Worm (Caenorhabditis elegans): ENCODE data around the gene twk-48.

DNA sequence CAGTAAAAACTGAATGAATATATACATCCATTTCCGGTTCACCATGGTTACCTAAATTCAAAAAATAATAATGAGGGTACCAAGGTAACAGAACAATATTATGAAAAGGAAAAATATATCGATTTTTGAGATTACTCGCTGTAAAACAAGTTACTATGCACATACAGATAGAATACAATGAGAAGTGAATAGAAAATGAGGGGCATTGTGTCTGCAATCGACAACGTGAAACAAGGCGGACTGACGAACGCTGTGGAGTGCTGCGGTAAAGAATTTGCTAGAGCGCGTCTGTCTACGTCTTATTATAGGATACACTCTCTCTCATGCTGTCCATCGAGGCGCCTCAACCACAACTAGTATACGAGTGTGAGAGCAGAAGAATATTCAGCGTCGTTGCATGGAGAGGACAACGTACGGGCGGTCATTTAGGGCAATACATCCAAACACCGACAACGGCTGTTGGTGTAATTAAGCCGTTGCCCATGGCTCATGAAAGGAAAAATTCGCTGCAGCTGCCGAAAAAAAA lies 43.4 kb upstream of the twk-48 start, which contains the start of gene cnx-1:
- TF ChIP-seq ceh-82 (tag; optimal IDR thresholded peaks at IDR 0.05) (no peak), ama-1 (optimal IDR thresholded peaks at IDR 0.05) (no peak), snpc-4 (tag; optimal IDR thresholded peaks at IDR 0.05) (no peak), nhr-6 (tag; optimal IDR thresholded peaks at IDR 0.05) (peak; percentile 63), daf-16 (GFP tag; optimal IDR thresholded peaks at IDR 0.05) (no peak), daf-16 (tag; optimal IDR thresholded peaks at IDR 0.05) (no peak), snpc-1.2 (GFP tag; IDR thresholded peaks at IDR 0.05) (no peak)

Data from whole organism, L4 larva.